Fruit fly (Drosophila melanogaster) whole organism, wandering third instar larva: ENCODE data around the gene Mhc.

Experiments
- Abd-B ChIP-seq: fragments of >200 bp; optimal IDR thresholded peaks from 2 replicates; lab custom pipeline; 2017; ENCODE audit warnings: missing biosample characterization, missing genetic modification characterization
- CG32264 ChIP-seq: fragments of 200-800 bp; sonication (Bioruptor generic); optimal IDR thresholded peaks from 2 replicates; lab custom pipeline; 2016; ENCODE audit warnings: missing biosample characterization, missing genetic modification characterization
- CG9705 ChIP-seq: fragments of 200-800 bp; sonication (Bioruptor generic); optimal IDR thresholded peaks from 2 replicates; lab custom pipeline; 2018; ENCODE audit warnings: missing biosample characterization, mild to moderate bottlenecking, missing genetic modification characterization
- CrebA ChIP-seq: fragments of 200-800 bp; sonication (Bioruptor generic); optimal IDR thresholded peaks from 2 replicates; lab custom pipeline; 2016; ENCODE audit warnings: missing biosample characterization, mild to moderate bottlenecking, missing genetic modification characterization, borderline replicate concordance
- Dfd ChIP-seq: fragments of >200 bp; optimal IDR thresholded peaks from 2 replicates; lab custom pipeline; 2017; ENCODE audit warnings: missing biosample characterization, missing genetic modification characterization
- GATAd ChIP-seq: sonication (Bioruptor generic); optimal IDR thresholded peaks from 2 replicates; lab custom pipeline; 2016; ENCODE audit warnings: missing biosample characterization, missing genetic modification characterization
- HLH106 ChIP-seq: fragments of 200-800 bp; optimal IDR thresholded peaks from 3 replicates; lab custom pipeline; 2019; ENCODE audit warnings: missing biosample characterization, mild to moderate bottlenecking, missing genetic modification characterization, moderate library complexity
- Hnf4 ChIP-seq: fragments of 200-800 bp; sonication (Bioruptor generic); optimal IDR thresholded peaks from 2 replicates; lab custom pipeline; 2016; ENCODE audit warnings: missing biosample characterization, mild to moderate bottlenecking, missing genetic modification characterization
- Hr78 ChIP-seq: fragments of >200 bp; optimal IDR thresholded peaks from 2 replicates; lab custom pipeline; 2017; ENCODE audit warnings: missing biosample characterization, missing genetic modification characterization
- Hr83 ChIP-seq: fragments of 200-300 bp; sonication (Bioruptor generic); optimal IDR thresholded peaks from 2 replicates; lab custom pipeline; 2016; ENCODE audit warnings: missing biosample characterization, mild to moderate bottlenecking, missing genetic modification characterization, moderate library complexity; ENCODE audit not compliant: poor library complexity, severe bottlenecking
- Jra ChIP-seq: sonication (Bioruptor generic); optimal IDR thresholded peaks from 2 replicates; lab custom pipeline; 2016; ENCODE audit warnings: missing biosample characterization, missing genetic modification characterization
- Myc ChIP-seq: fragments of >200 bp; optimal IDR thresholded peaks from 2 replicates; lab custom pipeline; 2017
- OdsH ChIP-seq: fragments of 200-800 bp; sonication (Bioruptor generic); optimal IDR thresholded peaks from 2 replicates; lab custom pipeline; 2016; ENCODE audit warnings: missing biosample characterization, mild to moderate bottlenecking, missing genetic modification characterization
- Rel ChIP-seq, 2 experiments: fragments of 200-800 bp; sonication (Bioruptor generic) in 1 of 2; optimal IDR thresholded peaks; 2 replicates in 1 of 2; 3 replicates in 1 of 2; lab custom pipeline; 2016 to 2019; ENCODE audit warnings: mild to moderate bottlenecking in 2 of 2, missing biosample characterization in 2 of 2, missing genetic modification characterization in 2 of 2, moderate library complexity in 1 of 2
- Sp1 ChIP-seq: fragments of 200-800 bp; sonication (Bioruptor generic); optimal IDR thresholded peaks from 3 replicates; lab custom pipeline; 2019; ENCODE audit warnings: missing biosample characterization, mild to moderate bottlenecking, missing genetic modification characterization, moderate library complexity
- Vsx2 ChIP-seq: fragments of 200-300, 225-300 bp; sonication (Bioruptor generic); optimal IDR thresholded peaks from 2 replicates; lab custom pipeline; 2018; ENCODE audit warnings: missing biosample characterization, missing genetic modification characterization; ENCODE audit not compliant: partially characterized antibody
- br ChIP-seq: fragments of 200-800 bp; sonication (Bioruptor generic); optimal IDR thresholded peaks from 2 replicates; lab custom pipeline; 2016; ENCODE audit warnings: missing biosample characterization, missing genetic modification characterization
- brk ChIP-seq: fragments of 200-800 bp; sonication (Bioruptor generic); optimal IDR thresholded peaks from 2 replicates; lab custom pipeline; 2016; ENCODE audit warnings: missing biosample characterization, mild to moderate bottlenecking, missing genetic modification characterization
- dl ChIP-seq, 2 experiments: fragments of 175-275, 200-275 bp in 1 of 2; fragments of 200-275 bp in 1 of 2; sonication (Bioruptor generic); optimal IDR thresholded peaks; lab custom pipeline; 2018; ENCODE audit warnings: mild to moderate bottlenecking in 2 of 2, missing biosample characterization in 2 of 2, missing genetic modification characterization in 2 of 2, moderate library complexity in 2 of 2; ENCODE audit not compliant: partially characterized antibody in 2 of 2, insufficient read depth in 1 of 2
- dmrt93B ChIP-seq: fragments of 200-800 bp; sonication (Bioruptor generic); optimal IDR thresholded peaks from 2 replicates; lab custom pipeline; 2018; ENCODE audit warnings: missing biosample characterization, mild to moderate bottlenecking, missing genetic modification characterization
- dsf ChIP-seq: sonication (Bioruptor generic); optimal IDR thresholded peaks from 2 replicates; lab custom pipeline; 2016; ENCODE audit warnings: missing biosample characterization, missing genetic modification characterization, borderline replicate concordance
- ey ChIP-seq: fragments of 200-800 bp; sonication (Bioruptor generic); optimal IDR thresholded peaks from 2 replicates; lab custom pipeline; 2016; ENCODE audit warnings: missing biosample characterization, missing genetic modification characterization
- foxo ChIP-seq, 2 experiments: fragments of 200-800 bp; sonication (Bioruptor generic); optimal IDR thresholded peaks; 2 replicates in 1 of 2; 3 replicates in 1 of 2; lab custom pipeline; 2016 to 2017; ENCODE audit warnings: missing biosample characterization in 2 of 2, missing genetic modification characterization in 2 of 2
- fru ChIP-seq: fragments of 200-800 bp; sonication (Bioruptor generic); optimal IDR thresholded peaks from 3 replicates; lab custom pipeline; 2016; ENCODE audit warnings: missing biosample characterization, mild to moderate bottlenecking, missing genetic modification characterization
- h ChIP-seq: fragments of 200-800 bp; sonication (Bioruptor generic); optimal IDR thresholded peaks from 3 replicates; lab custom pipeline; 2016; ENCODE audit warnings: missing biosample characterization, mild to moderate bottlenecking, missing genetic modification characterization
- lola ChIP-seq: fragments of >200 bp; optimal IDR thresholded peaks from 2 replicates; lab custom pipeline; 2017; ENCODE audit warnings: missing biosample characterization, missing genetic modification characterization
- psq ChIP-seq: fragments of 200-800 bp; sonication (Bioruptor generic); optimal IDR thresholded peaks from 3 replicates; lab custom pipeline; 2017; ENCODE audit warnings: missing biosample characterization, mild to moderate bottlenecking, missing genetic modification characterization, moderate library complexity
- rgr ChIP-seq: fragments of 200-800 bp; sonication (Bioruptor generic); optimal IDR thresholded peaks from 3 replicates; lab custom pipeline; 2016; ENCODE audit warnings: missing biosample characterization, mild to moderate bottlenecking, missing genetic modification characterization
- sage ChIP-seq: fragments of 200-800 bp; sonication (Bioruptor generic); optimal IDR thresholded peaks from 2 replicates; lab custom pipeline; 2016; ENCODE audit warnings: missing biosample characterization, mild to moderate bottlenecking, missing genetic modification characterization
- sv ChIP-seq: fragments of 200-800 bp; sonication (Bioruptor generic); optimal IDR thresholded peaks from 3 replicates; lab custom pipeline; 2016; ENCODE audit warnings: missing biosample characterization, missing genetic modification characterization
- tai ChIP-seq: sonication (Bioruptor generic); optimal IDR thresholded peaks from 2 replicates; lab custom pipeline; 2016; ENCODE audit warnings: missing biosample characterization, missing genetic modification characterization
- usp ChIP-seq: fragments of >200 bp; optimal IDR thresholded peaks from 2 replicates; lab custom pipeline; 2017; ENCODE audit warnings: missing biosample characterization, missing genetic modification characterization
- woc ChIP-seq: sonication (Bioruptor generic); optimal IDR thresholded peaks from 2 replicates; lab custom pipeline; 2016; ENCODE audit warnings: missing biosample characterization, mild to moderate bottlenecking, missing genetic modification characterization

Mhc gene

DNA sequence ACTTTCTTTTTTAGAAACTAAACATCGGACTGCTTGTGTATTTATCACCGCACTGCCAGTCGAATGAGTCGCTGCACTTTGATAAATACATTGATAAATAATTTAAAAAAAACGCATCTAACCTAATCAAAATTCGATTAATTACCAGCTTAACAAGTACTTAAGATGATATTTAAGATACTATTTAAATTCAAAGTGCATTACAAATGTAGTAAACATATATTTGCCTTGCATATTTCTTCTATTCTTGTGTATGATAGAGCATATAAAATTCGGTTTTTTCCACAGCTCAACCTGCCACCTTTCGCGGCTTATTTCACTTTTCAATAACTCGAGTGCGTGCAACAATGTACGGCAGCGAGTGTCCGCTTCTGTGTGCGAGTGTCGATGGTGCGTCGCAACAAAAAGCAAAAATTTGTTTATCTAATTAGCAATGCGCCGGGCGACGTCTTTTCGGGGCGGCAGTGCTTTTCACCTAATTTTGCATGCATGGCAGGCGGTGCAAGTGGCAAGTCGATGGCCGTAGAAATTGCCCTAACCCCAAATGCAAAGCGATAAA, 38.1 kb downstream of the Mhc start, which contains the start of gene CG13272:
Gene CG13272 (plus strand): TSS at position 509 of the 559 bp plus-strand sequence.
- TF ChIP-seq OdsH (GFP tag; lab: Kevin White, UChicago) (no peak), Vsx2 (GFP tag; lab: Kevin White, UChicago) (no peak), psq (GFP tag; lab: Kevin White, UChicago) (no peak), Hr78 (GFP tag; lab: Kevin White, UChicago) (no peak), h (GFP tag; lab: Kevin White, UChicago) (no peak), brk (no peak), Jra (GFP tag; lab: Kevin White, UChicago) (no peak), woc (GFP tag; lab: Kevin White, UChicago) (no peak), CrebA (GFP tag; lab: Kevin White, UChicago) (no peak)

DNA sequence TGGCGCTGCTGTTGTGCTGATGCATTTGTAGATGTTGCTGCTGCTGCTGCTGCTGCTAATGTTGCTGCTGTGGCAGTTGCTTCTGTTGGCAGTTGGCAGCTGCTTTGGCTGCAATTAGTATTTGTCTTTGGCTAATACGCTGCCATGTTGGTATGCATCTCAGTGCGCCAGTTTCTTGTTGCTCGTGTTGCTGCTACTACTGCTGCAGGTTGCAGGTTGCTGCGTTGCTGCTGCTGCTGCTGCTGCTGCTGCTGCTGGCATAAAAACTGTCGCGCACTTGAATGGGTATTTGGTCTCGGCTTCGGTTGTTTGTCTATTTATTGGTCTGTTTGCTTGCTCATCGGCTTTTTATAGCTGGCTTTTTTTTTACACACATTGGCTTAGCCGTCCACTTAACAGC, 42.4 kb downstream of the Mhc start:
- TF ChIP-seq Abd-B = no peak
- peak; percentile 93 for TF ChIP-seq Dfd

DNA sequence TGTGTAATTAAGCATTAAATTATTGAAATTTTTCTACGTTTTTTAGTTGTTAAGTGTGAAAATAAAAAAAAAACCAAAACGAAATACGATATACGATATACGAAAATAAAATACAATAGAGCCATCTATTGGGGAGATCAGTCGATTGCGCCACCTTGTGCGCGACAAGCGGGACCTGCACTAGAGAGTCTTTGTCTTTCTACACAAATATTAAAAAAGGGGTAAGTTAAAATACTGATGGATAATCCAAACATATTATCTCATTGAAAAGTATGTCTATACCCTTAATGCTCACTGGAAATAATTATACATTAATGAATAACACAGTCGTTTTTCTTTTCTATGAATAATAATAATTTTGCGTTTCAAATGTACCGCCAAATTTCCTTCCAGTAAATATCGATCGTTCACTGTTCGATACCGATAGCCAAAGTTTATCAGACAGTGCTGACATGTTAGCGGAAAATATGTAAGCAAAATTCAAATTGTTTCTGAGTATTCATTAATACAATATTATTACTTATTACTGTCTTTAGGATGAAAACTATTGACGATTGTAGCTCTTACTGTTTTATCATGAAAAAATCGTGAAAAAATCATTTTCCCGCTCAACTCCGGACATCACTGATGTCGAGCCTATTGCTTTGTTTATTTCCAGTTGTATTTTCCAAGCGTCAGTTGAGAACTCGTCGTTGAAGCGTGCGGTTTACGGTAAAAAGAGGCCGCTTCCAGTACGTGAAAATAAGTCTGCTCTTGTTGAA, 49.8 kb downstream of the Mhc start, which contains the start of gene mdy:
Gene mdy (plus strand): TSS at position 672 of the 761 bp plus-strand sequence.
- TF ChIP-seq Dfd = no peak
- TF ChIP-seq br (GFP tag; lab: Kevin White, UChicago) = peak; percentile 56
- TF ChIP-seq dl (GFP tag; optimal IDR thresholded peaks at IDR 0.05; lab: Kevin White, UChicago; ENCODE audit: insufficient read depth in 1 of 2, partially characterized antibody in 2 of 2) = no peak
- no peak for TF ChIP-seq lola (GFP tag; lab: Kevin White, UChicago)
- TF ChIP-seq Sp1 (GFP tag; lab: Kevin White, UChicago) = peak; percentile 52
- peak; percentile 24 for TF ChIP-seq dmrt93B
- peak; percentile 77 for TF ChIP-seq brk
- TF ChIP-seq Jra (GFP tag; lab: Kevin White, UChicago) = peak; percentile 74
- peak; percentile 54 for TF ChIP-seq HLH106
- peak; percentile 54 for TF ChIP-seq sage (GFP tag; lab: Kevin White, UChicago)
- TF ChIP-seq CG32264 = peak; percentile 44
- peak; percentile 53 for TF ChIP-seq CrebA (GFP tag; lab: Kevin White, UChicago)
- peak; percentile 76 for TF ChIP-seq tai
- peak; percentile 14 for TF ChIP-seq CG9705 (GFP tag; lab: Kevin White, UChicago)
- TF ChIP-seq GATAd (GFP tag; lab: Kevin White, UChicago) = peak; percentile 22
- TF ChIP-seq OdsH (GFP tag; lab: Kevin White, UChicago) = peak; percentile 73
- TF ChIP-seq usp (GFP tag; lab: Kevin White, UChicago) = no peak
- TF ChIP-seq Vsx2 (GFP tag; lab: Kevin White, UChicago) = no peak
- peak; percentile 96 for TF ChIP-seq Myc (lab: Kevin White, UChicago)
- TF ChIP-seq dsf (GFP tag; lab: Kevin White, UChicago) = no peak
- TF ChIP-seq psq (GFP tag; lab: Kevin White, UChicago) = peak; percentile 41
- peak; percentile 69 for TF ChIP-seq Hnf4 (GFP tag; lab: Kevin White, UChicago)
- TF ChIP-seq Rel (GFP tag; optimal IDR thresholded peaks at IDR 0.05; lab: Kevin White, UChicago) = no peak
- no peak for TF ChIP-seq Rel (tag; optimal IDR thresholded peaks at IDR 0.05; lab: Kevin White, UChicago)
- TF ChIP-seq Hr78 (GFP tag; lab: Kevin White, UChicago) = no peak
- TF ChIP-seq Hr83 = peak; percentile 52
- peak; percentile 89 for TF ChIP-seq woc (GFP tag; lab: Kevin White, UChicago)
- TF ChIP-seq ey = peak; percentile 69
- peak; percentile 69 for TF ChIP-seq rgr (GFP tag; lab: Kevin White, UChicago)
- TF ChIP-seq foxo (GFP tag; optimal IDR thresholded peaks at IDR 0.05; lab: Kevin White, UChicago) = peak in 1 of 2 experiments; percentile 70
- TF ChIP-seq sv (GFP tag; lab: Kevin White, UChicago) = peak; percentile 78
- TF ChIP-seq h (GFP tag; lab: Kevin White, UChicago) = peak; percentile 77
- peak; percentile 67 for TF ChIP-seq fru
